Worm (Caenorhabditis elegans): Measurements from ENCODE around the gene ZK1127.3.

The ZK1127.3 gene

ce11 chrII:7104794-7105613, 49.9 kb downstream of the ZK1127.3 start, which contains the start of the genes farl-11 and rpl-33 (continued):
- no peak for TF ChIP-seq sdc-2 (tag; optimal IDR thresholded peaks at IDR 0.05)
- TF ChIP-seq rnt-1 (tag; optimal IDR thresholded peaks at IDR 0.05) = peak; percentile 19
- no peak for TF ChIP-seq gmeb-2 (tag; optimal IDR thresholded peaks at IDR 0.05)
- peak; percentile 29 for TF ChIP-seq ref-2 (tag; optimal IDR thresholded peaks at IDR 0.05)
- no peak for TF ChIP-seq mec-3 (tag; optimal IDR thresholded peaks at IDR 0.05; ENCODE audit: borderline replicate concordance)
- no peak for TF ChIP-seq pat-9 (tag; optimal IDR thresholded peaks at IDR 0.05)
- no peak for TF ChIP-seq lim-6 (tag; optimal IDR thresholded peaks at IDR 0.05)
- TF ChIP-seq ceh-34 (tag; optimal IDR thresholded peaks at IDR 0.05) = peak; percentile 23
- peak; percentile 54 for TF ChIP-seq ceh-18 (tag; optimal IDR thresholded peaks at IDR 0.05)
- TF ChIP-seq ceh-48 (tag; optimal IDR thresholded peaks at IDR 0.05) = no peak
- TF ChIP-seq syd-9 (tag; optimal IDR thresholded peaks at IDR 0.05) = no peak
- TF ChIP-seq ceh-30 (tag; optimal IDR thresholded peaks at IDR 0.05) = no peak
- no peak for TF ChIP-seq ttx-3 (tag; optimal IDR thresholded peaks at IDR 0.05)
- no peak for TF ChIP-seq fax-1 (tag; optimal IDR thresholded peaks at IDR 0.05)
- no peak for TF ChIP-seq K09A11.1 (tag; optimal IDR thresholded peaks at IDR 0.05; ENCODE audit: insufficient read depth)
- TF ChIP-seq lin-11 (tag; optimal IDR thresholded peaks at IDR 0.05) = no peak
- TF ChIP-seq C38D4.7 (GFP tag; optimal IDR thresholded peaks at IDR 0.05) = no peak

Data from whole organism, late embryonic.